Worm (Caenorhabditis elegans): Measurements from ENCODE around the gene cyk-4.

The cyk-4 gene

DNA sequence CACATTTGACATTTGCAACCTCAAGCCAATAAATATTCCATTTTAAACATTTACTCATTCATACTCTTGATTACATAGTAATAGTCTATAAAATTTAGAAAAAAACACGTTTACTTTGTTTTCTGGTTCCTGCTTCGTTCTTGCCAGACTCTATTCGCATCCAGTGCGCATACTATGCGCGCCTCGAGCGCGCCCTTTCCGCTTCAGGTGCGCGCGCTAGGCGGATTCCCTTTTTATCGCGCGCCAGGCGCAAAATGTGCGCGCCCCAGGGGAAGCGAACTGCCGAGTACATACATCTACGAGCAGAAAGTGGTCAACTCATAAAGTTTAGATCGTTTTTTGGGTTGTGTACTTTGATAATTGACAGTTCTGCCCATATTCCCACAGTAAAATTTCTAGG is 29.6 kb downstream of the cyk-4 start:
- TF ChIP-seq ref-1 (GFP tag; conservative IDR thresholded peaks at IDR 0.05), result no peak
- TF ChIP-seq ztf-23 (GFP tag; IDR thresholded peaks at IDR 0.05), result no peak
- TF ChIP-seq klf-2 (GFP tag; conservative IDR thresholded peaks at IDR 0.05), result no peak
- no peak for TF ChIP-seq cog-1 (tag; optimal IDR thresholded peaks at IDR 0.05)
- no peak for TF ChIP-seq med-1 (GFP tag; optimal IDR thresholded peaks at IDR 0.05; ENCODE audit: insufficient read depth)
- TF ChIP-seq T22C8.4 (GFP tag; IDR thresholded peaks at IDR 0.05), result no peak
- TF ChIP-seq tab-1 (GFP tag; IDR thresholded peaks at IDR 0.05), result no peak
- TF ChIP-seq flt-1 (GFP tag; IDR thresholded peaks at IDR 0.05), result no peak

DNA sequence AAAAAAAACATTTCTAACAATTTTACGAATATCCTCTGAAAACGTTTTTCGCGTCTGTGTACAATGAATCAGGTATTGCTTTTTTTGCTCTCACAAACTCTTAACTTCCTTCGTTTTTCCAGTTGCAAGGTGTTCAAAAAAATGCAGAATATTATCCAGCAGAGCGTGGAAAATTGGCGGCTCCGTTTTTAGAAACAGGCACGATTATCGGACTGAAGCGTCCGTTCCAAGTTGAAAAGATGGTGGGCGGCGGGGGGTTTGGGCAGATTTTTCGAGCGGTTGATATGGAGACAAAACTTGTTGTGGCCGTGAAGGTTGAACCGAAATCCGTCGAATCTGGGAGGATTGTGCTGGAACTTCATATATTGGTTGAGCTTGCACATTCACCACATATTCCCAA is 36.0 kb downstream of the cyk-4 start, which contains the start of gene W06F12.3:
Gene W06F12.3, plus strand, starts transcription at position 23 of the 400 bp plus-strand sequence.
- TF ChIP-seq flt-1 (GFP tag; IDR thresholded peaks at IDR 0.05) (no peak), ztf-29 (GFP tag; IDR thresholded peaks at IDR 0.05) (no peak), ztf-23 (GFP tag; IDR thresholded peaks at IDR 0.05) (no peak), med-1 (GFP tag; optimal IDR thresholded peaks at IDR 0.05; ENCODE audit: insufficient read depth) (no peak), ref-1 (GFP tag; conservative IDR thresholded peaks at IDR 0.05) (no peak), klf-2 (GFP tag; conservative IDR thresholded peaks at IDR 0.05) (no peak), T22C8.4 (GFP tag; IDR thresholded peaks at IDR 0.05) (no peak), tab-1 (GFP tag; IDR thresholded peaks at IDR 0.05) (no peak), cog-1 (tag; optimal IDR thresholded peaks at IDR 0.05) (no peak)

DNA sequence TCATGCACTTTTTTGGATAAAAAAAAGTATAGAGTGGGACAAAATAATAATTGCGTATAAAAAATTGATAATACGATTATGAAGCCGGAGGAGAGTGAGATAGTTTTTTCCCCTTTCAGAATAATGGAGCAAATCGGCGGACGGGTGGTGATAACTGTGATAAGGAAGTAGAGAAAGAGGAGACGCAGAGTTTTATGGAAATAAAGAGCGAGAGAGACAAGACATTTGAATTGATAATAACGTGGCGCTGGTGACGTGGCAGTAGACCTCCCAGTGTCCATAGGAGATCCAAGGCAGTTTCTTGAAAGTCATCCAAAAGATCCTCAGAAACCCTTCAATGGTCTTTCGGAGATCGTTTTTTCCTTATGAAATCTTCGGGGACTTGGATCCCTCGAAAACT is 37.2 kb downstream of the cyk-4 start:
- TF ChIP-seq ztf-29 (GFP tag; IDR thresholded peaks at IDR 0.05), result no peak
- no peak for TF ChIP-seq flt-1 (GFP tag; IDR thresholded peaks at IDR 0.05)
- no peak for TF ChIP-seq klf-2 (GFP tag; conservative IDR thresholded peaks at IDR 0.05)

DNA sequence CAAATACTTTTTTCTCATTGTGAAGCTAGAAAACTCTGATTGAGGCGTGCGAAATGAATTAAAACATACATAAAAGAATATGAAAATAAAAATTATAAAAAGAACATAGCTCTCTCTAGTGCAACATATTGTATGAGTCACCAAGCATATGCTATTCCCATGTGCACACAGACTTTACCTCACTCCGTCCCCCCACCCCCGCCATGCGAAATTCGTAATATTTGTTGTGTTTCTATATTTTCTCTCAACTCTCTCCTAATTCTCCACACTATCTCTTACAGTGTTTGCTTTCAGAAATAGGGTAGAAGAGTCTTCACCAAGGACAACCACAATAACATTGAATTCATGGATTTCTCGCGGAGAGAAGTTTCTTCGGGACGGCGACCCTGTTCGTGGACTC is 38.4 kb downstream of the cyk-4 start:
- TF ChIP-seq tab-1 (GFP tag; IDR thresholded peaks at IDR 0.05), result no peak
- TF ChIP-seq ref-1 (GFP tag; conservative IDR thresholded peaks at IDR 0.05), result no peak
- TF ChIP-seq med-1 (GFP tag; optimal IDR thresholded peaks at IDR 0.05; ENCODE audit: insufficient read depth), result no peak
- TF ChIP-seq cog-1 (tag; optimal IDR thresholded peaks at IDR 0.05), result no peak
- no peak for TF ChIP-seq klf-2 (GFP tag; conservative IDR thresholded peaks at IDR 0.05)
- TF ChIP-seq flt-1 (GFP tag; IDR thresholded peaks at IDR 0.05), result no peak

DNA sequence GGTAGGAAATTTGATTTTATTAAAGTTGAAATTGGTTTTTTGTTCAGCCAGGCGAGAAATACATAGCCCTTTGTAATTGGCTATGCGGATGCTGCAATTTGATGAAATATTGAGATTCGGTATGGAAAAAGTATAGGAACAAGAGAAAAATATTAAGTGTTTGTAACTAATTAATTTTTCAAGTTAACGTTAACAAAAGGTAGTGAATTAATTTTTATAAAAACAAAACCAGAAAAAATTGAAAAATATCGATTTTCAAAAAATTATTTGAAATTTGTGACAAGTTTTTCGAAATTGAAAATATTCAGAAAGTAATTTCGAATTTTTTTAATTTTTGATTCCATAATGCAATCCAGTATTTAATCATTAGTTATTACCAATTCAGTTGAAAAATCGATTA is 39.4 kb downstream of the cyk-4 start, which contains the start of gene W06F12.2:
Gene W06F12.2, minus strand, starts transcription at position 101 of the 400 bp plus-strand sequence.
- TF ChIP-seq cog-1 (tag; optimal IDR thresholded peaks at IDR 0.05) (no peak), med-1 (GFP tag; optimal IDR thresholded peaks at IDR 0.05; ENCODE audit: insufficient read depth) (no peak), flt-1 (GFP tag; IDR thresholded peaks at IDR 0.05) (no peak), tab-1 (GFP tag; IDR thresholded peaks at IDR 0.05) (no peak), T22C8.4 (GFP tag; IDR thresholded peaks at IDR 0.05) (no peak), klf-2 (GFP tag; conservative IDR thresholded peaks at IDR 0.05) (no peak), ref-1 (GFP tag; conservative IDR thresholded peaks at IDR 0.05) (no peak), ztf-29 (GFP tag; IDR thresholded peaks at IDR 0.05) (no peak), ztf-23 (GFP tag; IDR thresholded peaks at IDR 0.05) (no peak)

DNA sequence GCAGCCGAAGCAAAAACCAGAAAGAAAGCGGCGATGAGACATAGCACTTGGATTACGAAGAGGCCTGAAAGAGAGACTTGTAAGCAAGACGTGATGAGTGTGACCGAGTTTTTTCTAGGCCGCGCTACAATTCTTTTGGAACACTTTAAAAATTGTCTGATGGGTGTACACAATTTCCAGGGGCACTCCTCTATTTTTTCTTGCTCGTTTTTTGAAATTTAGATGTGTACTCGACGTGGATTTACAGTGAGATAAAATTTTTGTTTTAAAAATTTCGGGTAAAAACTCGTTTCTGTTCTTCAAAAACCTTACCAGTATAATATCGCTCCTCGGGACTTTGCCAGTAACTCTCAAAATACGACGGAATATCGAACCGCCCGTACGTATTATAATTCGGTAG is 41.3 kb downstream of the cyk-4 start:
- TF ChIP-seq ref-1 (GFP tag; conservative IDR thresholded peaks at IDR 0.05) (no peak), med-1 (GFP tag; optimal IDR thresholded peaks at IDR 0.05; ENCODE audit: insufficient read depth) (no peak), T22C8.4 (GFP tag; IDR thresholded peaks at IDR 0.05) (no peak), klf-2 (GFP tag; conservative IDR thresholded peaks at IDR 0.05) (no peak), flt-1 (GFP tag; IDR thresholded peaks at IDR 0.05) (no peak), ztf-23 (GFP tag; IDR thresholded peaks at IDR 0.05) (no peak), tab-1 (GFP tag; IDR thresholded peaks at IDR 0.05) (no peak), ztf-29 (GFP tag; IDR thresholded peaks at IDR 0.05) (no peak)

DNA sequence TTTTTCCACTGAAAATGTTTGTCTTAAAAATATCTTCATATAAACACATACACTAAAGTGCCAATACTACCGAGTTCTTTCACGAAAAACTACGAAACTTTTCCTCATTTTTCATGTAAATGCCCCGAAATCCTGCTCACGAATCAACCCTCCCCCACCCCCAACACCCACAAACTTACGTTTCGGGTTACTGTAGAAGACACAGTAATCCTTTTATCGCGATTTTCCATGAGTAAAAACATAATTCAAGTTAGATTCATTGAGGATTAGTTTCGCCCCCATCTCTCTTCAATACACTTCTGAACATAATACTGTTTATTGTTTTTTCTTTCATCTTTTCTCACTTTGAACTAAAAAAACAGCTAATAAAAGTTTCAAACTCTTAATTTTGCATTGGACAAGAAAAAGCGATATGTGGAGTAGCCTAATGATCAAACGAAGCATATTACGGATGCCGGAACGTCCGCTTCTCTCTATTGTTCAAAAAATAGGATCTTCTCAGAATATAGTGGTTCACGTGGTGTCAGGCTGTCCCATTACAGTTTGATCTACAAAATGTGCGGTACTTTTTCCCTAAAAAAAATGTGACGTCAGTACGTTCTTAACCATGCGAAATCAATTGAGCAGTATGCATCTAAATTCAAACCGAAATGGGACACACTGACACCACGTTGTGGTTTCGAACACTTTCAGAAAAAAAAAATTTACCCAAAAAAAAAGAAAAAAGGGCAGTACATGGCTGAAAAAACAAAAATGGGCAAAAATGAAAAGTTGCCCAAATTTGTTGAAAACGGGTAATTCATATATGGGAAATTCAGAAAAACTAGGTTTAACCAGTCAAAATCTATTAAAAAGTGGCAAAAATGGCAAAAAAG is 46.8 kb downstream of the cyk-4 start:
- TF ChIP-seq med-1 (GFP tag; optimal IDR thresholded peaks at IDR 0.05; ENCODE audit: insufficient read depth) (no peak), ref-1 (GFP tag; conservative IDR thresholded peaks at IDR 0.05) (no peak), cog-1 (tag; optimal IDR thresholded peaks at IDR 0.05) (no peak), ztf-29 (GFP tag; IDR thresholded peaks at IDR 0.05) (no peak), flt-1 (GFP tag; IDR thresholded peaks at IDR 0.05) (no peak), klf-2 (GFP tag; conservative IDR thresholded peaks at IDR 0.05) (no peak), T22C8.4 (GFP tag; IDR thresholded peaks at IDR 0.05) (no peak), tab-1 (GFP tag; IDR thresholded peaks at IDR 0.05) (no peak), ztf-23 (GFP tag; IDR thresholded peaks at IDR 0.05) (no peak)

DNA sequence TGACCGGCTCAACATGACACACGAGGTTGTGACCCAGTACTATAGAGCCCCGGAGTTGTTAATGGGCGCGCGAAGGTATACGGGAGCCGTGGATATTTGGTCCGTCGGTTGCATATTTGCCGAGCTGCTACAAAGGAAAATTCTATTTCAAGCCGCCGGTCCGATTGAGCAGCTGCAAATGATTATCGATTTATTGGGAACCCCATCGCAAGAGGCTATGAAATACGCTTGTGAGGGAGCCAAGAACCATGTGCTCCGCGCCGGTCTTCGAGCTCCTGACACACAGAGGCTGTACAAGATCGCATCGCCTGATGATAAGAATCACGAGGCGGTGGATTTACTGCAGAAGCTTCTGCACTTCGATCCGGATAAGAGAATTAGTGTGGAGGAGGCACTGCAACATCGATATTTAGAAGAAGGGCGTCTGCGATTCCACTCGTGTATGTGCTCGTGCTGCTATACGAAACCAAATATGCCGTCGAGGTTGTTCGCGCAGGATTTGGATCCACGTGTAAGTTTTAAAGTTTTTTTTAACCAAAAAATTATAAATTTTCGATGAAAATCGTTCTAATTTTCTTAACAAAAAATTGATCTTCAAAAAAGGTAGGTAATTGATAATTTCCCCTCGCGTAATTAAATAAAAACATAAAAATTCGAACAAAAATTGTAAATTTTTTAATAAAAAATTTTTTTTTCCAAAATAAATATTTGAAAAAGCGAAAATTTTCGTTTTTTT is 48.5 kb downstream of the cyk-4 start:
- no peak for TF ChIP-seq ztf-29 (GFP tag; IDR thresholded peaks at IDR 0.05)
- TF ChIP-seq klf-2 (GFP tag; conservative IDR thresholded peaks at IDR 0.05), result no peak
- 0 out of 2 replicates have a peak, but pooled peaks have one; percentile 23 for TF ChIP-seq flt-1 (GFP tag; IDR thresholded peaks at IDR 0.05)
- TF ChIP-seq T22C8.4 (GFP tag; IDR thresholded peaks at IDR 0.05), result 0 out of 2 replicates have a peak, but pooled peaks have one; percentile 40
- no peak for TF ChIP-seq ref-1 (GFP tag; conservative IDR thresholded peaks at IDR 0.05)
- no peak for TF ChIP-seq cog-1 (tag; optimal IDR thresholded peaks at IDR 0.05)
- TF ChIP-seq med-1 (GFP tag; optimal IDR thresholded peaks at IDR 0.05; ENCODE audit: insufficient read depth), result no peak
- TF ChIP-seq tab-1 (GFP tag; IDR thresholded peaks at IDR 0.05), result no peak
- no peak for TF ChIP-seq ztf-23 (GFP tag; IDR thresholded peaks at IDR 0.05)

DNA sequence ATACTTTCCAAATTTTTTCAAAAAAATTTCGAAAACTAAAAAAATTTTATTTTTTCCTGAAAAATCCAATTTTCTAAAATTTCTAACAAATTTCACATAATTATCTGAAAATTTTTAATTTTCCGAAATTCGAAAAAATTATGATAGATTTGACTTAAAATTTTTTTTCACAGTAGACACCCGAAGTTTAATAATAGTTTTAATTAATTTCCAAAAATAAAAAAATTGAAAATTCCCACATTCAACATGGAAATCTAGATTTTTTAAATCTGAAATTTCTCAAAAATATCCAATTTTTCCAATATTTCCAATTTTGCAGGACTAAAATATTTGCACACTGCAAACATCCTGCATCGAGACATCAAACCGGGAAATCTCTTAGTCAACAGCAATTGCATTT is 49.1 kb downstream of the cyk-4 start:
- TF ChIP-seq klf-2 (GFP tag; conservative IDR thresholded peaks at IDR 0.05), result no peak
- TF ChIP-seq tab-1 (GFP tag; IDR thresholded peaks at IDR 0.05), result no peak
- no peak for TF ChIP-seq ref-1 (GFP tag; conservative IDR thresholded peaks at IDR 0.05)
- TF ChIP-seq ztf-23 (GFP tag; IDR thresholded peaks at IDR 0.05), result no peak
- no peak for TF ChIP-seq med-1 (GFP tag; optimal IDR thresholded peaks at IDR 0.05; ENCODE audit: insufficient read depth)
- no peak for TF ChIP-seq cog-1 (tag; optimal IDR thresholded peaks at IDR 0.05)
- no peak for TF ChIP-seq ztf-29 (GFP tag; IDR thresholded peaks at IDR 0.05)

All from whole organism, midembryonic.